Worm (Caenorhabditis elegans): ENCODE measurements around the gene Y6E2A.4.

DNA sequence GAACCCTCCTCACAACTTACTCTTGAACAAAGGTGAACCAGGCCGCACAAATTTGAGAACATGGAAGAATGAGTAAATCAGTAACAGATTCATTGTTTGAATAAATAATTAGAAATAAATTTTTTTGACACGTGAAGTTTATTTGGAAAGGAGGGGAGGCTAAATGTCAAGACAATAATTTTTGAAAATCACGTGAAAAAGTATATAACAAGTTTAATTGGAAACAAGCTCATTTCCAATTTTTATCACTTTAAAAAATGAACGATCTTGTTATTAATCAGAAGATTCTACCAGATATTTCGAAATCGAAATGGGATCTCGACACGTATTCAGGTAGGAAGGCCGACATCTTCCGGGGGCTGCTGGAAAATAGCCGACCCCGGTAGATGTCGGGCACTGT lies 10.0 kb upstream of the Y6E2A.4 start, which contains the start of the genes irld-57 and sfxn-1.3:
- TF ChIP-seq nhr-2 (tag; optimal IDR thresholded peaks at IDR 0.05), result no peak
- no peak for TF ChIP-seq lin-13 (tag; optimal IDR thresholded peaks at IDR 0.05)
- TF ChIP-seq elt-1 (tag; optimal IDR thresholded peaks at IDR 0.05; ENCODE audit: borderline replicate concordance, insufficient read depth), result no peak
- TF ChIP-seq nhr-237 (tag; optimal IDR thresholded peaks at IDR 0.05), result no peak
- TF ChIP-seq elt-3 (tag; optimal IDR thresholded peaks at IDR 0.05), result no peak
- no peak for TF ChIP-seq nhr-76 (tag; optimal IDR thresholded peaks at IDR 0.05)
- TF ChIP-seq pha-4 (tag; optimal IDR thresholded peaks at IDR 0.05), result no peak
- TF ChIP-seq snpc-4 (tag; optimal IDR thresholded peaks at IDR 0.05), result no peak
- no peak for TF ChIP-seq unc-62 (GFP tag; optimal IDR thresholded peaks at IDR 0.05)
- TF ChIP-seq nhr-12 (tag; optimal IDR thresholded peaks at IDR 0.05), result no peak

All from whole organism, mixed stage, embryonic.